Worm (Caenorhabditis elegans): ENCODE results near the gene C25F9.14.
A peak's percentile ranks its signal among the peaks of the same experiment; 100 is the strongest.
"Not testable (repeated sequence)": the region's sequence is repeated elsewhere in the genome, so short reads cannot be mapped to it uniquely, and the experiment has no call there.

C25F9.14 gene

DNA sequence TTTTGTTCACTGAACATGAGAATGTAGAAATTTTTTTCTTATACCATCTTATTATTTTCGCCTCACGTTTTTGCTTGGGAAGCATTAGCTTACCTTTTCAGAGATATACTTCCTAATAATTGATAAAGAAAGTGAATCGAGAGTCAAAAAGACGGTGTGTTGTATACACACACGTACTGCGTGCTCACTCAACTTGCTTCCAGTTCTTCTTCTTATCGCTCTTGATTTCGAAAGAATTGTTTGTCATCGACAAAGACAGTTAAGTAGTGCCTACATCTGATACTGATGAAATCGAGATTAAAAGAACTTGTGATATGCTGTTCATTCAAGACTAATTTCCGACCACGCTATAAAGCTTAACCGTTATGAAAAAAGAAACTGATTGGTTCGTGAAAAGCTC lies 25.6 kb upstream of the C25F9.14 start, which contains the start of gene C25F9.5:
Gene C25F9.5 (minus strand): TSS at position 195 of the 400 bp plus-strand sequence.
- TF ChIP-seq snu-23 (GFP tag; optimal IDR thresholded peaks at IDR 0.05) (no peak), mdl-1 (tag; optimal IDR thresholded peaks at IDR 0.05) (no peak), zag-1 (tag; optimal IDR thresholded peaks at IDR 0.05) (no peak), elt-2 (tag; optimal IDR thresholded peaks at IDR 0.05) (peak; percentile 69), lin-35 (GFP tag; optimal IDR thresholded peaks at IDR 0.05) (peak in 1 of 2 experiments; percentile 26), pqm-1 (tag; optimal IDR thresholded peaks at IDR 0.05) (no peak)

DNA sequence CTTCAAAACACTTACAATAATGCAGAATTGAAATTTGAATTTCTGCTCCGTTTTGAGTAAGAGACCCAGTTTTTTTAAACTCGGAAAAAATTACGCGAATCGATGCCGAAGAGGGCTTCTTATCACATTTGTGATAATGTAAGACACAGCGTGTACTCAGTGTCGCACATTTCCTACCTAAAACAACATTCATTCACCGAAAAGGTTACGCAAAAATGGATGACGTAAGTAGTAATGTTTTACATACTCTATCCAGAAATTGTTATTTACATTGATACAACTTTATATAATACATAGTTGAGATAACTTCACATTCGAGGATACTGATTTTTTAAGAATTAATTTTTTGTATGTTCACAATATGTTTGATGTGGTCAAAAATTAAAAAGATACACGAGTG lies 19.8 kb upstream of the C25F9.14 start, which contains the start of the genes C25F9.4 and C25F9.9:
Gene C25F9.4 (minus strand): TSS at position 101 of the 400 bp plus-strand sequence.
Gene C25F9.9 (plus strand): TSS at position 137 of the 400 bp plus-strand sequence.
- TF ChIP-seq nhr-85 (tag): peak; percentile 33
- no peak for TF ChIP-seq aha-1 (tag; optimal IDR thresholded peaks at IDR 0.05)

DNA sequence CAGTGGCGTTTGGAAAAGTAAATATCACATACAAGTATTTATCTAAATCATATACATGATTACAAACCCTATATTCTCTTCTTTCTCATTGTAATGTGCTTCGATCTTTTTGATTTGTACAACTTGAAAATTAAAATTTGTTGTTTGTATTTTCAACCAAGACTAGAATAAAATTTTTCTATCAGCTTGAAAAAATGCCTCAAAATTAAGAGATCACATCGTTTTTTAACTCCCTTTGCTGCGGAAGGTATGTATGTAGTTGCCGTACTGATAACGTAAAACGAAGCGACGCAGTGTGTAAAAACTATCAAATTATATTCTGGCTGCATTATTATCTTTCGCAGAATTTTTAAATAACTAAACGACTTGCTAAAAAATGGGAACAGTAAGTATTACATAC lies 18.4 kb upstream of the C25F9.14 start, which contains the start of gene C25F9.15:
Gene C25F9.15 (plus strand): TSS at position 301 of the 400 bp plus-strand sequence.
- TF ChIP-seq elt-2 (tag; optimal IDR thresholded peaks at IDR 0.05) (peak; percentile 27), grh-1 (GFP tag; IDR thresholded peaks at IDR 0.05) (no peak)

DNA sequence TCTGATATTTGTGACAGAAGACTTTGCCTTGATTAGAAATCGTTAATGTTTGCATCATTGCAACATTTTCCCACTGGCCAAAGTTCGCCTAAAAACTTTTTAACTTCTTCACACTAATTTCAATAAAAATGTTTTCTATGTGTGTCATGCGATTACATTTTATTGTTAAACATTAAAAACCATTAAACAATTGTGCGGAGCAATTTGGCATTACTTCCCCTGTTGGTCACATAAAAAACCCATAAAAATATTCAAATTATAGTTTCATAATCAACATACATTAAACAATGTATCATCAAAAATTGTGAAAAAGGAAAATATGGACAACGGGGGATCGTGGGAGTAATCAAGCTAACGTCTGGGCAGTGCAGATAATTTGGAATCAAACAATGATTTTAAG lies 17.0 kb upstream of the C25F9.14 start:
- TF ChIP-seq elt-2 (tag; optimal IDR thresholded peaks at IDR 0.05) (peak; percentile 48), efl-1 (GFP tag; optimal IDR thresholded peaks at IDR 0.05 in 1 of 2) (peak in 1 of 2 experiments; percentile 44)
- TF ChIP-seq efl-1 (optimal IDR thresholded peaks at IDR 0.05): not testable (repeated sequence)

DNA sequence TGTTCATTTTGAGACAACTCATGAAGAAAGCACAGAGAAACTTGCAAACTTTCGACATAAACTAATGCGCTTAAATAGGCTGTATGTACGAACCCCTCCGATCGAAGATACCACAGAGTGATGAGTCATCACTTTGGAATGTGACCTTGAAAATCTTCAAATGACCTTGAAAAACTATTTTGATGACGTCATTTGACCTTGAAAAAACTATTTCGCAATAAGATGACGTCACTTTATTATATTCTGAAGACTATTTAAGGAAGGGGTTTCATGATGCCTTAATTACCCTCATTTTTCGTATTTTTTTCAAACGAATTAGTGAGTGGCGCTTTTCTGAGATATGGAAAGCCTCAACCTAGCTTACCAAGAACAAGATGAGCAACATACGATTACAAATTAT lies 15.2 kb upstream of the C25F9.14 start, which contains the start of gene C25F9.2:
Gene C25F9.2 (plus strand): TSS at position 341 of the 400 bp plus-strand sequence.
- TF ChIP-seq F16B12.6 (tag; optimal IDR thresholded peaks at IDR 0.05) (no peak), nhr-11 (tag; optimal IDR thresholded peaks at IDR 0.05) (no peak), mab-9 (GFP tag; IDR thresholded peaks at IDR 0.05) (no peak), zip-4 (GFP tag; optimal IDR thresholded peaks at IDR 0.05) (peak; percentile 13), efl-1 (optimal IDR thresholded peaks at IDR 0.05) (no peak), efl-1 (GFP tag; optimal IDR thresholded peaks at IDR 0.05 in 1 of 2) (no peak), nhr-76 (tag; optimal IDR thresholded peaks at IDR 0.05) (no peak)

DNA sequence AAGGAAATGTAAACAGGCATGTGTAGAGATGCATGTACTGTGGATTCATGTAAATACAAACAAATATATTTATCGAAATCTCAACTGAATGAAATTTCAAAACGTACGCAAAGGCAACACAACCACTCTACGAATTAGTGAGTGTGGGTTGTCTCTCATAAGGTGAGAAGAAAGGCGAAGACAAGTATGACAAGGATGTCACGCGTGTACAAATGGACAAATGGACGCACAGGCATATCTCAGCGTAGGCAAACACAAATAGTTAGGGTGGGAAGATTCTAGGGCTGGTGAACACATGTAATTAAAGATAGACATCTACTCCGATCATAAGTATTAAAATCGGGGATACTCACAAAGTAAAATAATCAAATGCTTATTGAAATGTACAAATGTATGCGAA lies 8.2 kb upstream of the C25F9.14 start:
- TF ChIP-seq nhr-20 (tag; optimal IDR thresholded peaks at IDR 0.05) (peak; percentile 60), egl-27 (tag; optimal IDR thresholded peaks at IDR 0.05) (no peak), nhr-85 (tag) (peak; percentile 88), snu-23 (GFP tag; optimal IDR thresholded peaks at IDR 0.05) (peak; percentile 55), nhr-71 (tag; optimal IDR thresholded peaks at IDR 0.05) (peak; percentile 24), blmp-1 (tag; optimal IDR thresholded peaks at IDR 0.05) (peak; percentile 20), lin-39 (tag; optimal IDR thresholded peaks at IDR 0.05) (no peak), nhr-90 (tag; optimal IDR thresholded peaks at IDR 0.05; ENCODE audit: poor library complexity) (peak; percentile 12), unc-98 (GFP tag; IDR thresholded peaks at IDR 0.05) (no peak), lin-14 (GFP tag; optimal IDR thresholded peaks at IDR 0.05) (peak; percentile 61), aly-2 (tag; optimal IDR thresholded peaks at IDR 0.05) (no peak), efl-3 (GFP tag; optimal IDR thresholded peaks at IDR 0.05) (no peak)

DNA sequence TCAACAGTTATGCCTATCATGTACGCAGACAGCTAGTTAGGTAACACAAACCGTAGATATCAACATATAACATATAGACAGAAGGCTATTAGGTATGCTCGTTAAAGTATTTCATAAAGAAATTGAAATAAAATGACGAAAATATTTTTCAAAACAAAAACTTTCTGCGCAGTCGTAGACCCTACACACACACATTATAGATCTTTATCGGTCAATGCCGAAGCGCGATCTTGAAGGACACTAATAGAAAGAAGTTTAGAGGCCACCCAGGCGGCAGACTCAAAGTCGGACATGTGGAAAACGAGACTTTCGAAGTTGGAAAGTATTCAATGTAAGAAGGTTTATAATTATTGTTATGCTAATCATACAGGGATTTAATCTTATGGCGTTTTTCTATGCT lies 7.3 kb upstream of the C25F9.14 start:
- no peak for TF ChIP-seq lin-13 (GFP tag; optimal IDR thresholded peaks at IDR 0.05)
- TF ChIP-seq ceh-82 (tag; optimal IDR thresholded peaks at IDR 0.05): no peak
- TF ChIP-seq xbp-1 (tag; optimal IDR thresholded peaks at IDR 0.05): no peak
- no peak for TF ChIP-seq dsc-1 (tag; optimal IDR thresholded peaks at IDR 0.05)
- TF ChIP-seq blmp-1 (tag; optimal IDR thresholded peaks at IDR 0.05): peak; percentile 57
- TF ChIP-seq elt-2 (tag; optimal IDR thresholded peaks at IDR 0.05): no peak
- no peak for TF ChIP-seq zag-1 (tag; optimal IDR thresholded peaks at IDR 0.05)
- no peak for TF ChIP-seq alr-1 (tag; optimal IDR thresholded peaks at IDR 0.05; ENCODE audit: borderline replicate concordance)
- TF ChIP-seq ceh-8 (GFP tag; optimal IDR thresholded peaks at IDR 0.05): no peak
- no peak for TF ChIP-seq hpl-2 (GFP tag; optimal IDR thresholded peaks at IDR 0.05)
- TF ChIP-seq ceh-90 (tag; optimal IDR thresholded peaks at IDR 0.05): no peak
- no peak for TF ChIP-seq nhr-28 (tag; optimal IDR thresholded peaks at IDR 0.05)
- peak; percentile 17 for TF ChIP-seq sup-37 (GFP tag; optimal IDR thresholded peaks at IDR 0.05)
- peak; percentile 76 for TF ChIP-seq nhr-85 (tag)
- TF ChIP-seq lin-15B (tag; optimal IDR thresholded peaks at IDR 0.05): no peak
- TF ChIP-seq lir-3 (tag; optimal IDR thresholded peaks at IDR 0.05; ENCODE audit: poor library complexity): no peak
- no peak for TF ChIP-seq hlh-17 (GFP tag; optimal IDR thresholded peaks at IDR 0.05; ENCODE audit: borderline replicate concordance)
- TF ChIP-seq tlp-1 (tag; optimal IDR thresholded peaks at IDR 0.05): no peak
- TF ChIP-seq C34B4.2 (tag; optimal IDR thresholded peaks at IDR 0.05): no peak
